Worm (Caenorhabditis elegans): Measurements from ENCODE around the gene C12D8.13.

DNA sequence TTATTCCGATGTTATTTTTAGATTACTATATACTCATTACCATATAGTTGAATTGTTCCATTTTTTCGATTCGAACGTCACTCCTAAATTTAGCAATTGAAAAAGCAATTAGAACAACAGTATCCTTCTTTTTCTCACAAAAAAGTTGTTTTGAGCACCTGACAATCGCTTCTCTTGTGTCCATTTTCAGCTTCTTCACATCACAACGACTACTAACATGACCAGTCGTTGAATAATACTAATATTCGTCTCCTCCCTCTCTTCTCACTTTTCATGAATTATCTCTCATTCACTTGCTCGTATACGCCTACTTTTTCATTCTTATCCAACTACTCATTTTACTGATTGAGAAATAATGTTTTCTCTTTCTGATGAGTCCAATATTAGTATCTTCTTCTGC lies 3.8 kb downstream of the C12D8.13 start, which contains the start of gene ZK856.14:
- TF ChIP-seq dao-5 (tag; optimal IDR thresholded peaks at IDR 0.05) (no peak), W03F9.2 (tag; optimal IDR thresholded peaks at IDR 0.05) (no peak)
